Worm (Caenorhabditis elegans): ENCODE results near the gene poml-1.
A peak's percentile ranks its signal among the peaks of the same experiment; 100 is the strongest.

Gene poml-1

DNA sequence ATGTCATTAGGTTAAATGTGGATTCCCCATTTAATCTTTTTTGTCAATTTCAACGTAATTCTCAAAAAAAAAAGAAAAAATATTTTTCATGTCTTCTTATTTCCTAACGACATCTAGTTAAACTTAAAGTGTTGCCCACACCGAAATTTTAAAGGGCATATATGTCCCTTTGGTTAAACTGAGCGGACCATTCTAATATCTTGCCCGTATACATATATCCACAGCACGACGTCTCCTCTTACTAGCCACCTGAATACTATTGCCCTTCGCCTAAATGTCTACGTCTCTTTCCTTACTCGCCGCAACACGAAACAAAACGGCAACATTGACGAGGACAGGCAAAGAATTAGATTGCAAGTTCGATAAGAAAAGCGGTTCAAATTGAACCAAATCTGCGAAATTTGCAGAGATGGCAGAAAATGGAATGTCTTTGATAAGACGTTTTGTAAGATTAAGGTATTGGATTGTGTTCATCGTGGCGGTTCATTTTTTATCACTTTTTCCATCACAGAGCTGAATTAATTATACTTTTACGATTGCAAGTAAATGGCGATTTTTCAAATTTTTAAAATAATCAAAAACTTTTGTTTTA lies 22.0 kb downstream of the poml-1 start (continued):
- TF ChIP-seq nhr-76 (tag; optimal IDR thresholded peaks at IDR 0.05), result peak; percentile 99
- TF ChIP-seq sup-37 (GFP tag; optimal IDR thresholded peaks at IDR 0.05), result peak; percentile 95
- peak; percentile 99 for TF ChIP-seq egl-13 (tag; optimal IDR thresholded peaks at IDR 0.05)
- peak; percentile 100 for TF ChIP-seq snu-23 (GFP tag; optimal IDR thresholded peaks at IDR 0.05)
- TF ChIP-seq ceh-8 (GFP tag; optimal IDR thresholded peaks at IDR 0.05), result peak; percentile 99
- peak; percentile 25 for TF ChIP-seq F16B12.6 (tag; optimal IDR thresholded peaks at IDR 0.05)
- TF ChIP-seq hpl-2 (GFP tag; optimal IDR thresholded peaks at IDR 0.05), result peak; percentile 100
- peak; percentile 99 for TF ChIP-seq nhr-11 (tag; optimal IDR thresholded peaks at IDR 0.05)
- peak; percentile 98 for TF ChIP-seq xbp-1 (tag; optimal IDR thresholded peaks at IDR 0.05)
- peak; percentile 99 for TF ChIP-seq mab-9 (GFP tag; IDR thresholded peaks at IDR 0.05)
- TF ChIP-seq nhr-237 (tag; optimal IDR thresholded peaks at IDR 0.05), result peak; percentile 97
- peak; percentile 99 for TF ChIP-seq nhr-71 (tag; optimal IDR thresholded peaks at IDR 0.05)
- TF ChIP-seq nhr-90 (tag; optimal IDR thresholded peaks at IDR 0.05; ENCODE audit: poor library complexity), result peak; percentile 100
- TF ChIP-seq pag-3 (tag; optimal IDR thresholded peaks at IDR 0.05; ENCODE audit: borderline replicate concordance, insufficient read depth), result no peak
- peak; percentile 100 for TF ChIP-seq dsc-1 (tag; optimal IDR thresholded peaks at IDR 0.05)
- TF ChIP-seq mep-1 (tag; optimal IDR thresholded peaks at IDR 0.05), result peak; percentile 100
- peak; percentile 99 for TF ChIP-seq C16A3.4 (tag; optimal IDR thresholded peaks at IDR 0.05)
- no peak for TF ChIP-seq tlp-1 (tag; optimal IDR thresholded peaks at IDR 0.05)
- peak; percentile 95 for TF ChIP-seq snpc-4 (tag; optimal IDR thresholded peaks at IDR 0.05)
- peak; percentile 73 for TF ChIP-seq vab-15 (tag; optimal IDR thresholded peaks at IDR 0.05)
- peak; percentile 97 for TF ChIP-seq grh-1 (GFP tag; IDR thresholded peaks at IDR 0.05)
- TF ChIP-seq lin-39 (tag; optimal IDR thresholded peaks at IDR 0.05), result peak; percentile 100
- peak; percentile 49 for TF ChIP-seq ama-1 (optimal IDR thresholded peaks at IDR 0.05)
- TF ChIP-seq isw-1 (GFP tag; IDR thresholded peaks at IDR 0.05), result peak; percentile 92
- TF ChIP-seq ceh-90 (tag; optimal IDR thresholded peaks at IDR 0.05), result no peak
- peak; percentile 98 for TF ChIP-seq lin-14 (GFP tag; optimal IDR thresholded peaks at IDR 0.05)
- TF ChIP-seq hlh-17 (GFP tag; optimal IDR thresholded peaks at IDR 0.05; ENCODE audit: borderline replicate concordance), result no peak
- TF ChIP-seq alr-1 (tag; optimal IDR thresholded peaks at IDR 0.05; ENCODE audit: borderline replicate concordance), result no peak
- TF ChIP-seq sox-4 (tag; optimal IDR thresholded peaks at IDR 0.05), result peak; percentile 100
- peak; percentile 95; the same call in 1 of the 2 replicates for TF ChIP-seq ets-5 (GFP tag; IDR thresholded peaks at IDR 0.05)
- peak; percentile 89 for TF ChIP-seq nhr-12 (tag; optimal IDR thresholded peaks at IDR 0.05)
- TF ChIP-seq ztf-4 (tag; optimal IDR thresholded peaks at IDR 0.05), result peak; percentile 99
- TF ChIP-seq elt-2 (tag; optimal IDR thresholded peaks at IDR 0.05), result peak; percentile 94

DNA sequence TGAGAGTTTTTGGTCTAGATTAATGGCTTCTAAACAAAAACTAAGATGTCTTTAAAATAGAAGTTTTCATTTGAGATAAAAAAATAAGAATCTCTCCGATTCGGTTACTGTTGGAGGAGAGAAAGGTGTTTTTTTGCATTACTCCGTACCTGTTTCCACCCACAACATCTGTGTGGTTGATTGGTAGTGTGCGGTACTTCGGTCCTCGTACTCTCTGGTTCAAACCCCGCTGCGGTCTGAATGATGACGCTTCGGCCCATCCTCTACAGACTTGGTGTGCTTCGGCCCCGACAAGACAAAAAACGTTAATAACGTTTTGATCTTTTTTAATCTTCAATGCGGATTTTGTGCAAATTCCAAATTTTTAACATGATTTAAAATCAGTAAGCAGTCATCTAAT lies 25.2 kb downstream of the poml-1 start:
- no peak for TF ChIP-seq vab-15 (tag; optimal IDR thresholded peaks at IDR 0.05)
- no peak for TF ChIP-seq nhr-20 (tag; optimal IDR thresholded peaks at IDR 0.05)
- TF ChIP-seq grh-1 (GFP tag; IDR thresholded peaks at IDR 0.05), result no peak
- no peak for TF ChIP-seq tbx-2 (tag; optimal IDR thresholded peaks at IDR 0.05)
- TF ChIP-seq jun-1 (tag; optimal IDR thresholded peaks at IDR 0.05), result no peak
- no peak for TF ChIP-seq efl-1 (optimal IDR thresholded peaks at IDR 0.05)
- TF ChIP-seq efl-1 (GFP tag; optimal IDR thresholded peaks at IDR 0.05 in 1 of 2), result no peak
- TF ChIP-seq Y116A8C.19 (tag; optimal IDR thresholded peaks at IDR 0.05; ENCODE audit: borderline replicate concordance), result no peak
- TF ChIP-seq blmp-1 (tag; optimal IDR thresholded peaks at IDR 0.05), result no peak
- no peak for TF ChIP-seq irx-1 (tag; optimal IDR thresholded peaks at IDR 0.05)
- TF ChIP-seq lin-14 (GFP tag; optimal IDR thresholded peaks at IDR 0.05), result no peak
- TF ChIP-seq zip-4 (GFP tag; optimal IDR thresholded peaks at IDR 0.05), result no peak
